Fruit fly (Drosophila melanogaster) whole organism, embryonic: Measurements from ENCODE around the gene pix.
A peak's percentile ranks its signal among the peaks of the same experiment; 100 is the strongest.

ENCODE experiments used
- CG10147 ChIP-seq: fragments of 200-800 bp; sonication (Bioruptor generic); optimal IDR thresholded peaks from 2 replicates; lab custom pipeline; 2019; ENCODE audit warnings: missing biosample characterization, mild to moderate bottlenecking, missing genetic modification characterization, moderate library complexity
- CG10274 ChIP-seq: fragments of 200-800 bp; sonication (Bioruptor generic); optimal IDR thresholded peaks from 3 replicates; lab custom pipeline; 2017; ENCODE audit warnings: missing biosample characterization, mild to moderate bottlenecking, missing genetic modification characterization
- CG10654 ChIP-seq: fragments of 200-800 bp; sonication (Bioruptor generic); optimal IDR thresholded peaks from 2 replicates; lab custom pipeline; 2016; ENCODE audit warnings: missing biosample characterization, missing genetic modification characterization
- CG11723 ChIP-seq: fragments of 200-800 bp; sonication (Bioruptor generic); optimal IDR thresholded peaks from 2 replicates; lab custom pipeline; 2017; ENCODE audit warnings: missing biosample characterization, mild to moderate bottlenecking, missing genetic modification characterization
- CG12236 ChIP-seq: fragments of 200-800 bp; sonication (Bioruptor generic); optimal IDR thresholded peaks from 2 replicates; lab custom pipeline; 2016; ENCODE audit warnings: missing biosample characterization, missing genetic modification characterization
- CG12299 ChIP-seq: fragments of 200-800 bp; sonication (Bioruptor generic); optimal IDR thresholded peaks from 2 replicates; lab custom pipeline; 2018; ENCODE audit warnings: missing biosample characterization, mild to moderate bottlenecking, missing genetic modification characterization
- CG13624 ChIP-seq: fragments of 200-800 bp; sonication (Bioruptor generic); optimal IDR thresholded peaks from 2 replicates; lab custom pipeline; 2016; ENCODE audit warnings: missing biosample characterization, missing genetic modification characterization
- CG14014 ChIP-seq: fragments of 200-800 bp; sonication (Bioruptor generic); IDR thresholded peaks from 2 replicates; pipeline ENCODE4 v1.3.6; 2022; ENCODE audit warnings: missing biosample characterization, missing genetic modification characterization
- CG14667 ChIP-seq: fragments of 200-800 bp; sonication (Bioruptor generic); IDR thresholded peaks from 2 replicates; pipeline ENCODE4 v1.3.6; 2022; ENCODE audit warnings: missing biosample characterization, missing genetic modification characterization
- CG15479 ChIP-seq: fragments of 200-800 bp; sonication (Bioruptor generic); optimal IDR thresholded peaks from 3 replicates; lab custom pipeline; 2019; ENCODE audit warnings: missing biosample characterization, mild to moderate bottlenecking, missing genetic modification characterization, moderate library complexity
- CG17359 ChIP-seq: fragments of 200-800 bp; sonication (Bioruptor generic); optimal IDR thresholded peaks from 3 replicates; lab custom pipeline; 2018; ENCODE audit warnings: missing biosample characterization, mild to moderate bottlenecking, missing genetic modification characterization, moderate library complexity
- CG2129 ChIP-seq: fragments of 200-800 bp; sonication (Bioruptor generic); IDR thresholded peaks from 2 replicates; pipeline ENCODE4 v1.3.6; 2022; ENCODE audit warnings: missing biosample characterization, missing genetic modification characterization; ENCODE audit not compliant: partially characterized antibody
- CG32767 ChIP-seq: fragments of 200-800 bp; sonication (Bioruptor generic); IDR thresholded peaks from 2 replicates; pipeline ENCODE4 v1.3.6; 2022; ENCODE audit warnings: missing biosample characterization, missing genetic modification characterization
- CG32772 ChIP-seq: fragments of 200-800 bp; sonication (Bioruptor generic); IDR thresholded peaks from 2 replicates; pipeline ENCODE4 v1.3.6; 2022; ENCODE audit warnings: missing biosample characterization, missing genetic modification characterization
- CG3407 ChIP-seq: fragments of 200-800 bp; sonication (Bioruptor generic); optimal IDR thresholded peaks from 2 replicates; lab custom pipeline; 2018; ENCODE audit warnings: missing biosample characterization, mild to moderate bottlenecking, missing genetic modification characterization
- CG34422 ChIP-seq: fragments of 200-800 bp; sonication (Bioruptor generic); IDR thresholded peaks from 3 replicates; pipeline ENCODE4 v1.3.6; 2022; ENCODE audit warnings: missing biosample characterization, missing genetic modification characterization
- CG4360 ChIP-seq: fragments of 200-800 bp; sonication (Bioruptor generic); IDR thresholded peaks from 2 replicates; pipeline ENCODE4 v1.3.6; 2022; ENCODE audit warnings: missing biosample characterization, missing genetic modification characterization
- CG6689 ChIP-seq: fragments of 200-800 bp; sonication (Bioruptor generic); IDR thresholded peaks from 2 replicates; pipeline ENCODE4 v1.3.6; 2022; ENCODE audit warnings: missing biosample characterization, missing genetic modification characterization
- CG7963 ChIP-seq: fragments of 200-800 bp; sonication (Bioruptor generic); IDR thresholded peaks from 3 replicates; pipeline ENCODE4 v1.3.6; 2022; ENCODE audit warnings: missing biosample characterization, missing genetic modification characterization; ENCODE audit not compliant: partially characterized antibody
- CG7987 ChIP-seq: fragments of 200-800 bp; sonication (Bioruptor generic); optimal IDR thresholded peaks from 2 replicates; lab custom pipeline; 2018; ENCODE audit warnings: missing biosample characterization, mild to moderate bottlenecking, missing genetic modification characterization, moderate library complexity
- CG9437 ChIP-seq: fragments of 200-800 bp; sonication (Bioruptor generic); optimal IDR thresholded peaks from 2 replicates; lab custom pipeline; 2018; ENCODE audit warnings: missing biosample characterization, mild to moderate bottlenecking, missing genetic modification characterization
- CG9609 ChIP-seq: fragments of 200-800 bp; sonication (Bioruptor generic); optimal IDR thresholded peaks from 3 replicates; lab custom pipeline; 2016; ENCODE audit warnings: missing biosample characterization, missing genetic modification characterization
- CG9817 ChIP-seq: fragments of 200-800 bp; sonication (Bioruptor generic); optimal IDR thresholded peaks from 2 replicates; lab custom pipeline; 2018; ENCODE audit warnings: missing biosample characterization, mild to moderate bottlenecking, missing genetic modification characterization, moderate library complexity
- CTCF ChIP-seq: fragments of 200-800 bp; sonication (Bioruptor generic); optimal IDR thresholded peaks from 2 replicates; lab custom pipeline; 2017; ENCODE audit warnings: missing biosample characterization, mild to moderate bottlenecking, missing genetic modification characterization, moderate library complexity
- CoRest ChIP-seq: fragments of 200-800 bp; sonication (Bioruptor generic); optimal IDR thresholded peaks from 3 replicates; lab custom pipeline; 2018; ENCODE audit warnings: missing biosample characterization, mild to moderate bottlenecking, missing genetic modification characterization, moderate library complexity
- D19B ChIP-seq: fragments of 200-800 bp; sonication (Bioruptor generic); optimal IDR thresholded peaks from 2 replicates; lab custom pipeline; 2017; ENCODE audit warnings: missing biosample characterization, mild to moderate bottlenecking, missing genetic modification characterization
- HLH54F ChIP-seq: fragments of 200-800 bp; sonication (Bioruptor generic); optimal IDR thresholded peaks from 3 replicates; lab custom pipeline; 2016; ENCODE audit warnings: missing biosample characterization, missing genetic modification characterization
- Hr39 ChIP-seq: fragments of >200 bp; optimal IDR thresholded peaks from 2 replicates; lab custom pipeline; 2017
- Nf-YA ChIP-seq: fragments of 200-800 bp; sonication (Bioruptor generic); IDR thresholded peaks from 2 replicates; pipeline ENCODE4 v1.3.6; 2022; ENCODE audit warnings: missing biosample characterization, missing genetic modification characterization
- Stat92E ChIP-seq, 3 experiments: fragments of >200 bp in 2 of 3; fragments of 200-800 bp in 1 of 3; sonication (Bioruptor generic) in 1 of 3; optimal IDR thresholded peaks; 2 replicates each; lab custom pipeline; 2017 to 2019; ENCODE audit warnings: missing biosample characterization in 3 of 3, missing genetic modification characterization in 3 of 3, mild to moderate bottlenecking in 1 of 3, moderate library complexity in 1 of 3
- abd-A ChIP-seq: fragments of 200-800 bp; sonication (Bioruptor generic); optimal IDR thresholded peaks from 3 replicates; lab custom pipeline; 2019; ENCODE audit warnings: missing biosample characterization, mild to moderate bottlenecking, missing genetic modification characterization, moderate library complexity
- bab2 ChIP-seq: fragments of 200-800 bp; sonication (Bioruptor generic); optimal IDR thresholded peaks from 2 replicates; lab custom pipeline; 2016; ENCODE audit warnings: missing biosample characterization, missing genetic modification characterization
- bbx ChIP-seq: fragments of 200-800 bp; sonication (Bioruptor generic); IDR thresholded peaks from 2 replicates; pipeline ENCODE4 v1.3.6; 2022; ENCODE audit warnings: missing biosample characterization, missing genetic modification characterization; ENCODE audit not compliant: partially characterized antibody
- cato ChIP-seq: fragments of 200-800 bp; sonication (Bioruptor generic); optimal IDR thresholded peaks from 2 replicates; lab custom pipeline; 2016; ENCODE audit warnings: missing biosample characterization, missing genetic modification characterization, borderline replicate concordance
- da ChIP-seq: fragments of 200-800 bp; sonication (Bioruptor generic); optimal IDR thresholded peaks from 2 replicates; lab custom pipeline; 2016; ENCODE audit warnings: missing biosample characterization, missing genetic modification characterization
- dan ChIP-seq: fragments of 200-800 bp; sonication (Bioruptor generic); IDR thresholded peaks from 2 replicates; pipeline ENCODE4 v1.3.6; 2022; ENCODE audit warnings: missing biosample characterization, missing genetic modification characterization
- disco-r ChIP-seq: fragments of 200-800 bp; sonication (Bioruptor generic); optimal IDR thresholded peaks from 2 replicates; lab custom pipeline; 2016; ENCODE audit warnings: missing biosample characterization, missing genetic modification characterization
- ems ChIP-seq: fragments of 200-800 bp; sonication (Bioruptor generic); optimal IDR thresholded peaks from 3 replicates; lab custom pipeline; 2016; ENCODE audit warnings: missing biosample characterization, missing genetic modification characterization
- eve ChIP-seq, 2 experiments: fragments of >200 bp; optimal IDR thresholded peaks; 2 replicates each; lab custom pipeline; 2017; ENCODE audit warnings: missing biosample characterization in 2 of 2, missing genetic modification characterization in 2 of 2
- grau ChIP-seq: fragments of 200-800 bp; optimal IDR thresholded peaks from 3 replicates; lab custom pipeline; 2019; ENCODE audit warnings: missing biosample characterization, mild to moderate bottlenecking, missing genetic modification characterization, moderate library complexity
- ken ChIP-seq: fragments of 200-800 bp; sonication (Bioruptor generic); IDR thresholded peaks from 3 replicates; pipeline ENCODE4 v1.3.6; 2022; ENCODE audit warnings: missing biosample characterization, missing genetic modification characterization
- nmo ChIP-seq: fragments of 200-800 bp; sonication (Bioruptor generic); optimal IDR thresholded peaks from 2 replicates; lab custom pipeline; 2018; ENCODE audit warnings: missing biosample characterization, mild to moderate bottlenecking, missing genetic modification characterization, moderate library complexity
- nom ChIP-seq: fragments of 200-800 bp; sonication (Bioruptor generic); optimal IDR thresholded peaks from 2 replicates; lab custom pipeline; 2017; ENCODE audit warnings: missing biosample characterization, missing genetic modification characterization, mild to moderate bottlenecking, moderate library complexity, missing genetic modification reagents
- pho ChIP-seq: fragments of 200-800 bp; sonication (Bioruptor generic); optimal IDR thresholded peaks from 2 replicates; lab custom pipeline; 2016; ENCODE audit warnings: missing biosample characterization, missing genetic modification characterization
- repo ChIP-seq: fragments of 200-800 bp; sonication (Bioruptor generic); optimal IDR thresholded peaks from 2 replicates; lab custom pipeline; 2016; ENCODE audit warnings: missing biosample characterization, missing genetic modification characterization
- slbo ChIP-seq: fragments of 200-800 bp; sonication (Bioruptor generic); IDR thresholded peaks from 2 replicates; pipeline ENCODE4 v1.3.6; 2022; ENCODE audit warnings: missing biosample characterization, missing genetic modification characterization
- sna ChIP-seq: fragments of 200-800 bp; sonication (Bioruptor generic); IDR thresholded peaks from 2 replicates; pipeline ENCODE4 v1.3.6; 2022; ENCODE audit warnings: missing biosample characterization, missing genetic modification characterization; ENCODE audit not compliant: partially characterized antibody
- ssp ChIP-seq: fragments of 200-800 bp; sonication (Bioruptor generic); IDR thresholded peaks from 2 replicates; pipeline ENCODE4 v1.3.6; 2022; ENCODE audit warnings: missing biosample characterization, missing genetic modification characterization
- tio ChIP-seq: fragments of 200-800 bp; sonication (Bioruptor generic); optimal IDR thresholded peaks from 2 replicates; lab custom pipeline; 2017; ENCODE audit warnings: missing biosample characterization, missing genetic modification characterization, inconsistent platforms
- trem ChIP-seq: fragments of 200-800 bp; optimal IDR thresholded peaks from 3 replicates; lab custom pipeline; 2019; ENCODE audit warnings: missing biosample characterization, mild to moderate bottlenecking, missing genetic modification characterization, moderate library complexity

Gene pix

DNA sequence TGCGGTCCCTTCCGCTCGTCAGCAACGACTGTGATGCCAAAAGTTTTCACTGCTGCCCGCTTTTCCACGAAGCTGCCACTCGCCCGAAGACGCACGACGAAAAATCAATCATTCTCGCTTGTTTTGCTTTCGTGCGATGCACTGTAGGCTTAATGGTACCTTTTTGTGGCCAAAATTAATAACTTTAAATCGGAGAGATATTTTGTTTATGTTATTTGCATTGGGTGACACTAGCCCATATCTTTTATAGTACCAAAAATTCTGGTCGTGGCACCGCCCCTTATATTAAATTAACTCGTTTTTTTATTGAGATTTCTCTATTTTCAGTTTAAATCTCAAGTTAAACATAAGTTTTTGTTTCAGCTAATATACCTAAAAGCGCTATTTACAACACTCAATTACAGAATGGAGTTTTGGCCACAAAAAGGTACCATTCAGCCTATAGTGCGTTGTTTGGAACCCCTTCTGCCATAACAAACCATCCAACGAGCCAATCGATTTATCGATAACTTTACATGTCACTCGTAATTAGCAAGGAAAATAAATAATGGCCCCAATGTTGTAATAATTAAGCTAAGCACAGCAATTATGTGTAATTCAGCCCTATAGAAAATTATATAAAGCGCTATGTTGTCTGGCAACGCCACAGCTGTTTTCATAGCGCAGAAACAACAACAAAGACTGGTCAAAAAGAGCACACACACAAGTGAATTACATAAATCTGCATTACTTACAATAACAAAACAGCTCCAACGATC, 21.2 kb downstream of the pix start (continued):
- TF ChIP-seq nmo (GFP tag; lab: Kevin White, UChicago) = peak; percentile 76
- peak; percentile 49 for TF ChIP-seq D19B (GFP tag; lab: Kevin White, UChicago)
- peak; percentile 57; the same call in 1 of the 2 replicates for TF ChIP-seq CG32767 (GFP tag; lab: Robert Waterston, UW)
- no peak for TF ChIP-seq CG34422
- TF ChIP-seq CG2129 (GFP tag; lab: Robert Waterston, UW) = no peak
- no peak for TF ChIP-seq Nf-YA (GFP tag; lab: Robert Waterston, UW)
- no peak for TF ChIP-seq CG12236 (GFP tag; lab: Kevin White, UChicago)
- TF ChIP-seq bab2 (GFP tag; lab: Kevin White, UChicago) = peak; percentile 45
- 0 out of 3 replicates have a peak, but pooled peaks have one; percentile 21 for TF ChIP-seq ken
- TF ChIP-seq da (GFP tag; lab: Kevin White, UChicago) = no peak
- TF ChIP-seq trem (tag; lab: Kevin White, UChicago) = peak; percentile 9
- TF ChIP-seq CG6689 = peak; percentile 34; the same call in 1 of the 2 replicates
- TF ChIP-seq ems (GFP tag; lab: Kevin White, UChicago) = peak; percentile 56
- TF ChIP-seq disco-r (GFP tag; lab: Kevin White, UChicago) = peak; percentile 57
- TF ChIP-seq dan (GFP tag; lab: Robert Waterston, UW) = no peak
- TF ChIP-seq grau (tag; lab: Kevin White, UChicago) = peak; percentile 76
- TF ChIP-seq CG9609 (GFP tag; lab: Kevin White, UChicago) = peak; percentile 51
- peak; percentile 49 for TF ChIP-seq CG11723 (GFP tag; lab: Kevin White, UChicago)
- TF ChIP-seq CoRest = peak; percentile 82
- no peak for TF ChIP-seq CG13624 (GFP tag; lab: Kevin White, UChicago)
- TF ChIP-seq Hr39 (lab: Kevin White, UChicago) = no peak
- TF ChIP-seq CG3407 = peak; percentile 65
- no peak for TF ChIP-seq eve (GFP tag; optimal IDR thresholded peaks at IDR 0.05; lab: Kevin White, UChicago)
- peak; percentile 31 for TF ChIP-seq tio (GFP tag; lab: Kevin White, UChicago)
- TF ChIP-seq pho (GFP tag; lab: Kevin White, UChicago) = no peak
- peak; percentile 55 for TF ChIP-seq CG9817 (tag; lab: Kevin White, UChicago)
- peak; percentile 71 for TF ChIP-seq CG17359 (tag; lab: Kevin White, UChicago)
- no peak for TF ChIP-seq ssp (GFP tag; lab: Robert Waterston, UW)
- TF ChIP-seq HLH54F (GFP tag; lab: Kevin White, UChicago) = no peak
- TF ChIP-seq CG9437 (GFP tag; lab: Kevin White, UChicago) = peak; percentile 26
- TF ChIP-seq CG14014 (GFP tag; lab: Robert Waterston, UW) = peak; percentile 30; the same call in 1 of the 2 replicates
- TF ChIP-seq CG7963 (GFP tag; lab: Robert Waterston, UW) = no peak
- TF ChIP-seq CG12299 (tag; lab: Kevin White, UChicago) = peak; percentile 68
- peak; percentile 11 for TF ChIP-seq CG7987 (GFP tag; lab: Kevin White, UChicago)
- TF ChIP-seq CG10274 (GFP tag; lab: Kevin White, UChicago) = peak; percentile 24
- peak; percentile 69 for TF ChIP-seq abd-A (tag; lab: Kevin White, UChicago)
- no peak for TF ChIP-seq CG14667
- TF ChIP-seq CG4360 (GFP tag; lab: Robert Waterston, UW) = 0 out of 2 replicates have a peak, but pooled peaks have one; percentile 4
- TF ChIP-seq repo (GFP tag; lab: Kevin White, UChicago) = no peak
- peak; percentile 28 for TF ChIP-seq CTCF (GFP tag; lab: Kevin White, UChicago)
- peak; percentile 62 for TF ChIP-seq CG10147 (GFP tag; lab: Kevin White, UChicago)
- TF ChIP-seq CG15479 (GFP tag; lab: Kevin White, UChicago) = no peak
- peak in 1 of 3 experiments; percentile 36 for TF ChIP-seq Stat92E (GFP tag; optimal IDR thresholded peaks at IDR 0.05; lab: Kevin White, UChicago)
- TF ChIP-seq CG10654 = peak; percentile 4
- peak; percentile 40 for TF ChIP-seq nom (GFP tag; lab: Kevin White, UChicago)
- no peak for TF ChIP-seq sna
- peak; percentile 12 for TF ChIP-seq bbx (GFP tag; lab: Robert Waterston, UW)
- TF ChIP-seq slbo = peak; percentile 25
- no peak for TF ChIP-seq CG32772 (GFP tag; lab: Robert Waterston, UW)
- peak; percentile 22 for TF ChIP-seq cato
